Worm (Caenorhabditis elegans) whole organism, young adult: ENCODE results near the gene Y37H2A.7.
A peak's percentile ranks its signal among the peaks of the same experiment; 100 is the strongest.

ENCODE experiments used
- B0261.1 ChIP-seq: sonication (generic microtip); optimal IDR thresholded peaks from 2 replicates; lab custom pipeline; 2016; ENCODE audit warnings: mild to moderate bottlenecking, missing genetic modification characterization, moderate library complexity, missing compliant biosample characterization
- C17E4.6 ChIP-seq: fragments of 200-800 bp; sonication (Bioruptor generic); IDR thresholded peaks from 2 replicates; pipeline ENCODE4 v1.3.6; 2022; ENCODE audit warnings: missing genetic modification reagents, missing genetic modification characterization, missing compliant biosample characterization
- D2030.7 ChIP-seq: fragments of 200-800 bp; sonication (Bioruptor generic); IDR thresholded peaks from 2 replicates; pipeline ENCODE4 v1.3.6; 2022; ENCODE audit warnings: missing genetic modification reagents, missing genetic modification characterization, missing compliant biosample characterization
- F23B12.7 ChIP-seq: sonication (generic microtip); optimal IDR thresholded peaks from 2 replicates; lab custom pipeline; 2017; ENCODE audit warnings: missing genetic modification characterization, mild to moderate bottlenecking, missing compliant biosample characterization, antibody characterized with exemption, moderate library complexity; ENCODE audit not compliant: insufficient read depth
- F33H1.4 ChIP-seq: fragments of 200-800 bp; sonication (Bioruptor generic); IDR thresholded peaks from 2 replicates; pipeline ENCODE4 v1.3.6; 2022; ENCODE audit warnings: missing genetic modification reagents, missing genetic modification characterization, missing compliant biosample characterization
- Y53G8AR.9 ChIP-seq: fragments of 200-800 bp; sonication (Bioruptor generic); conservative IDR thresholded peaks from 2 replicates; pipeline ENCODE4 v1.3.6; 2022; ENCODE audit warnings: missing genetic modification reagents, missing genetic modification characterization, missing compliant biosample characterization
- Y95B8A.8 ChIP-seq: fragments of 200-800 bp; sonication (Bioruptor generic); IDR thresholded peaks from 2 replicates; pipeline ENCODE4 v1.3.6; 2022; ENCODE audit warnings: missing genetic modification reagents, missing genetic modification characterization, missing compliant biosample characterization
- ZK185.1 ChIP-seq: sonication (generic microtip); optimal IDR thresholded peaks from 2 replicates; lab custom pipeline; 2016; ENCODE audit warnings: mild to moderate bottlenecking, missing genetic modification characterization, missing compliant biosample characterization; ENCODE audit not compliant: poor library complexity, severe bottlenecking
- akir-1 ChIP-seq: fragments of 200-800 bp; sonication (Bioruptor generic); optimal IDR thresholded peaks from 2 replicates; lab custom pipeline; 2018; ENCODE audit warnings: mild to moderate bottlenecking, missing genetic modification characterization, moderate library complexity, missing compliant biosample characterization
- atf-7 ChIP-seq: sonication (generic microtip); optimal IDR thresholded peaks from 2 replicates; lab custom pipeline; 2017; ENCODE audit warnings: mild to moderate bottlenecking, missing genetic modification characterization, missing compliant biosample characterization
- attf-3 ChIP-seq: fragments of 200-800 bp; sonication (Bioruptor generic); conservative IDR thresholded peaks from 2 replicates; pipeline ENCODE4 v1.3.6; 2022; ENCODE audit warnings: missing genetic modification reagents, missing genetic modification characterization, missing compliant biosample characterization
- attf-5 ChIP-seq: fragments of 200-800 bp; sonication (Bioruptor generic); optimal IDR thresholded peaks from 2 replicates; lab custom pipeline; 2018; ENCODE audit warnings: mild to moderate bottlenecking, missing genetic modification characterization, missing compliant biosample characterization
- attf-6 ChIP-seq: fragments of 200-800 bp; sonication (Bioruptor generic); IDR thresholded peaks from 2 replicates; pipeline ENCODE4 v1.3.6; 2022; ENCODE audit warnings: missing genetic modification reagents, missing genetic modification characterization, missing compliant biosample characterization
- ceh-58 ChIP-seq: fragments of 200-800 bp; sonication (Bioruptor generic); IDR thresholded peaks from 2 replicates; pipeline ENCODE4 v1.3.6; 2022; ENCODE audit warnings: missing genetic modification characterization, missing compliant biosample characterization
- ceh-79 ChIP-seq: sonication (generic microtip); optimal IDR thresholded peaks from 2 replicates; lab custom pipeline; 2017; ENCODE audit warnings: mild to moderate bottlenecking, missing genetic modification characterization, missing compliant biosample characterization
- die-1 ChIP-seq: sonication (generic microtip); optimal IDR thresholded peaks from 2 replicates; lab custom pipeline; 2016; ENCODE audit warnings: missing genotype, mild to moderate bottlenecking, missing genetic modification characterization, missing compliant biosample characterization
- hlh-26 ChIP-seq: fragments of 200-800 bp; sonication (Bioruptor generic); conservative IDR thresholded peaks from 2 replicates; pipeline ENCODE4 v1.3.6; 2022; ENCODE audit warnings: missing genetic modification reagents, missing genetic modification characterization, missing compliant biosample characterization
- hsf-1 ChIP-seq: fragments of 200-800 bp; sonication (Bioruptor generic); IDR thresholded peaks from 2 replicates; pipeline ENCODE4 v1.3.6; 2022; ENCODE audit warnings: missing genetic modification reagents, missing genetic modification characterization, missing compliant biosample characterization
- lin-40 ChIP-seq: sonication (generic microtip); optimal IDR thresholded peaks from 2 replicates; lab custom pipeline; 2016; ENCODE audit warnings: missing genetic modification characterization, mild to moderate bottlenecking, missing compliant biosample characterization, missing genotype, missing genetic modification reagents
- lin-54 ChIP-seq: fragments of 200-800 bp; sonication (Bioruptor generic); optimal IDR thresholded peaks from 2 replicates; lab custom pipeline; 2018; ENCODE audit warnings: mild to moderate bottlenecking, missing genetic modification characterization, missing compliant biosample characterization
- lsl-1 ChIP-seq: fragments of 200-800 bp; sonication (Bioruptor generic); optimal IDR thresholded peaks from 2 replicates; lab custom pipeline; 2018; ENCODE audit warnings: mild to moderate bottlenecking, missing genetic modification characterization, moderate library complexity, missing compliant biosample characterization
- madf-10 ChIP-seq: sonication (generic microtip); optimal IDR thresholded peaks from 2 replicates; lab custom pipeline; 2016; ENCODE audit warnings: mild to moderate bottlenecking, missing genetic modification characterization, missing compliant biosample characterization
- madf-6 ChIP-seq: fragments of 200-800 bp; sonication (Bioruptor generic); IDR thresholded peaks from 2 replicates; pipeline ENCODE4 v1.3.6; 2022; ENCODE audit warnings: missing genetic modification reagents, missing genetic modification characterization, missing compliant biosample characterization
- nfya-2 ChIP-seq: fragments of 200-800 bp; sonication (Bioruptor generic); IDR thresholded peaks from 2 replicates; pipeline ENCODE4 v1.3.6; 2022; ENCODE audit warnings: missing genetic modification reagents, missing genetic modification characterization, missing compliant biosample characterization
- nfyb-1 ChIP-seq: fragments of 200-800 bp; sonication (Bioruptor generic); IDR thresholded peaks from 2 replicates; pipeline ENCODE4 v1.3.6; 2022; ENCODE audit warnings: missing genetic modification reagents, missing genetic modification characterization, missing compliant biosample characterization
- nhr-27 ChIP-seq: fragments of 200-800 bp; sonication (Bioruptor generic); optimal IDR thresholded peaks from 2 replicates; lab custom pipeline; 2018; ENCODE audit warnings: mild to moderate bottlenecking, missing genetic modification characterization, moderate library complexity, missing compliant biosample characterization
- pha-4 ChIP-seq: fragments of 150-350 bp; sonication (generic microtip); optimal IDR thresholded peaks from 2 replicates; lab custom pipeline; 2014; ENCODE audit warnings: missing biosample characterization, missing genetic modification reagents, missing genetic modification characterization
- rec-8 ChIP-seq, 2 experiments: sonication (generic microtip); optimal IDR thresholded peaks; 2 replicates each; lab custom pipeline; 2016; ENCODE audit warnings: mild to moderate bottlenecking in 2 of 2, missing genetic modification characterization in 2 of 2, missing genetic modification reagents in 2 of 2, missing genotype in 2 of 2, missing biosample characterization in 1 of 2, missing compliant biosample characterization in 1 of 2, moderate library complexity in 1 of 2
- snpc-3.4 ChIP-seq: sonication (generic microtip); optimal IDR thresholded peaks from 2 replicates; lab custom pipeline; 2017; ENCODE audit warnings: missing genetic modification characterization, mild to moderate bottlenecking, missing compliant biosample characterization, antibody characterized with exemption, moderate library complexity, missing genotype, missing genetic modification reagents
- snpc-4 ChIP-seq, 5 experiments: fragments of 150-350 bp in 1 of 5; sonication (generic microtip) in 4 of 5; optimal IDR thresholded peaks; 2 replicates each; lab custom pipeline; 2014 to 2018; ENCODE audit warnings: missing genetic modification characterization in 5 of 5, missing biosample characterization in 3 of 5, antibody characterized with exemption in 2 of 5, mild to moderate bottlenecking in 2 of 5, missing compliant biosample characterization in 2 of 5, missing genotype in 2 of 5, moderate library complexity in 2 of 5, missing genetic modification reagents in 1 of 5
- sptf-2 ChIP-seq: fragments of 200-800 bp; sonication (Bioruptor generic); optimal IDR thresholded peaks from 2 replicates; lab custom pipeline; 2018; ENCODE audit warnings: mild to moderate bottlenecking, missing genetic modification characterization, missing compliant biosample characterization
- tbp1 ChIP-seq: fragments of 200-800 bp; sonication (Bioruptor generic); optimal IDR thresholded peaks from 2 replicates; lab custom pipeline; 2018; ENCODE audit warnings: mild to moderate bottlenecking, missing genetic modification characterization, missing compliant biosample characterization
- tbx-9 ChIP-seq: sonication (generic microtip); optimal IDR thresholded peaks from 2 replicates; lab custom pipeline; 2016; ENCODE audit warnings: borderline replicate concordance, missing genetic modification characterization, inconsistent platforms, missing compliant biosample characterization
- unc-130 ChIP-seq: sonication (generic microtip); optimal IDR thresholded peaks from 2 replicates; lab custom pipeline; 2016; ENCODE audit warnings: missing genetic modification reagents, missing genetic modification characterization, missing compliant biosample characterization
- ztf-22 ChIP-seq: fragments of 200-800 bp; sonication (Bioruptor generic); optimal IDR thresholded peaks from 2 replicates; lab custom pipeline; 2018; ENCODE audit warnings: mild to moderate bottlenecking, missing genetic modification characterization, moderate library complexity, missing compliant biosample characterization
- ztf-25 ChIP-seq: fragments of 200-800 bp; sonication (Bioruptor generic); IDR thresholded peaks from 2 replicates; pipeline ENCODE4 v1.3.6; 2022; ENCODE audit warnings: missing genetic modification reagents, missing genetic modification characterization, missing compliant biosample characterization
- ztf-26 ChIP-seq: sonication (generic microtip); optimal IDR thresholded peaks from 2 replicates; lab custom pipeline; 2017; ENCODE audit warnings: missing genetic modification characterization, missing compliant biosample characterization

Y37H2A.7 gene

DNA sequence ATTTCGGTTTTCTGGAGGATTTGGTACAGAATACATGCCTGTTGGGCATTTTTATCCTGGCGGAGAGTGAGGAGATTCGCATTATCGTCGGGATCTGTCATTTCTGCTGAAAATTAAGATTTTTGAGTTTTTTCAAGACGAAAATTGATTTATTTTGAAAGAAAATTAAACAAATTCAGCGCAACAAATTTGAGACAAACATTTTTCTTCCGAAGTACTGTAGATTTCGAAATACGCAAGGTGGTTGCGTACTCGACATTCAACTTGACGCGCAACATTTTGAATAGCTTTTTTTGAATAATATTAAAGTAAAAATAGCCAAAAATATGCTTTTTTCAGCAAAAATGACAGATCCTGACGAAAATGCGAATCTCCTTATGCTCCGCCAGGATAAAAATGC is at the start of gene Y37H2A.7:
Gene Y37H2A.7 (minus strand): TSS at position 101 of the 400 bp plus-strand sequence.
- TF ChIP-seq Y95B8A.8 (GFP tag; lab: Robert Waterston, UW) (no peak), F23B12.7 (tag; lab: Kevin White, UChicago) (no peak), akir-1 (GFP tag; lab: Kevin White, UChicago) (no peak), D2030.7 (peak; percentile 36; the same call in 1 of the 2 replicates), Y53G8AR.9 (GFP tag; lab: Robert Waterston, UW) (no peak), hlh-26 (GFP tag; lab: Robert Waterston, UW) (no peak), ztf-26 (no peak), atf-7 (tag; lab: Kevin White, UChicago) (no peak), C17E4.6 (GFP tag; lab: Robert Waterston, UW) (no peak), nfya-2 (GFP tag; lab: Robert Waterston, UW) (no peak), lsl-1 (GFP tag; lab: Kevin White, UChicago) (peak; percentile 83), snpc-4 (GFP tag; optimal IDR thresholded peaks at IDR 0.05; lab: Kevin White, UChicago) (no peak), snpc-4 (tag; optimal IDR thresholded peaks at IDR 0.05; lab: Kevin White, UChicago) (no peak), F33H1.4 (0 out of 2 replicates have a peak, but pooled peaks have one; percentile 13), ztf-25 (GFP tag; lab: Robert Waterston, UW) (no peak), nhr-27 (tag; lab: Kevin White, UChicago) (no peak), ZK185.1 (no peak), madf-6 (peak; percentile 45; the same call in 1 of the 2 replicates), madf-10 (tag; lab: Kevin White, UChicago) (no peak), lin-40 (tag; lab: Kevin White, UChicago) (no peak), attf-5 (GFP tag; lab: Kevin White, UChicago) (no peak), snpc-3.4 (tag; lab: Kevin White, UChicago) (no peak)

DNA sequence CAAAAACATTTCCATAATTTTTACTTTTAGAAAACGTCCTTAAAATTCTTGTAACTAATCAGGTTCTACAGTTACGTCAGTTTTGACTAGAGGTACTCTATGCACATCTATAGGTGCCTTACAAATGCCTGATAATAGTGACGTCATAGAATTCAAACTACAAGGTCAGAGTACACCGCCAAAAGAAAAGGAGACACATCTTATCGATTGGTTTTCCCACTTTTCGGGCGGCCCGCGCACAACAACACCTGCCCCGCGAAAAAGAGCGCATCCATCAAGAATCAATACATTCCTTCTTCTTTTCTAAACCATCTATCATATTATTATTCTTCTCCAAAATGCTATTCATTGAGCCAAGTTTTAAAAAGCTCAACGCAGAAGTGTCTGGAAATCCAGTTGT is 45.4 kb upstream of the Y37H2A.7 start, which contains the start of gene C31G12.1:
Gene C31G12.1 (plus strand): TSS at position 301 of the 400 bp plus-strand sequence.
- TF ChIP-seq ceh-79 (no peak), sptf-2 (GFP tag; lab: Kevin White, UChicago) (no peak), tbx-9 (no peak), rec-8 (tag; optimal IDR thresholded peaks at IDR 0.05; lab: Kevin White, UChicago) (no peak), B0261.1 (tag; lab: Kevin White, UChicago) (no peak), lin-40 (tag; lab: Kevin White, UChicago) (no peak), attf-3 (GFP tag; lab: Robert Waterston, UW) (no peak), ztf-22 (no peak), tbp1 (no peak), hsf-1 (GFP tag; lab: Robert Waterston, UW) (no peak), unc-130 (GFP tag; lab: Kevin White, UChicago) (no peak), nfyb-1 (GFP tag; lab: Robert Waterston, UW) (no peak), attf-6 (GFP tag; lab: Robert Waterston, UW) (no peak), lin-54 (GFP tag; lab: Kevin White, UChicago) (no peak)

DNA sequence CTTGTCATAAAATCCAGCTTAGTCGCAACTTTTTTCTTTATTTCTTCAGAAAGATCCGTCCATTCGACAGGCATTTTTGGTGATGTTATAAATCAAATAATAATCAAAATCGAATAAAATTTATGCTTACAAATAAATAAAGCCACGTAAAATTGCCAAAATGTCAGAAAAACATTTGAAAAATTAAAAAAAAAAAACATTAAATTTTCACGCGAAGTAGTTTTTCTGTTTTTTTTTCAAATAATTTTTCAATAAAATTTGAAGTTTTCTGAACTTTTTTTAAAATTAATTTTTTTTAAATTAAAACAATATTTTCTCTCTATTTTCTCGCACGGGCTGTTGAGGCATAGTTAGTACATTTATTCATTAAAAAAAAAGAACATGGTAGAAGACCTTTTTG is 44.4 kb upstream of the Y37H2A.7 start, which contains the start of gene C31G12.4:
Gene C31G12.4 (minus strand): TSS at position 101 of the 400 bp plus-strand sequence.
- TF ChIP-seq attf-6 (GFP tag; lab: Robert Waterston, UW) (no peak), ceh-58 (GFP tag; lab: Robert Waterston, UW) (no peak), pha-4 (no peak), die-1 (tag; lab: Kevin White, UChicago) (no peak)
